Fruit fly (Drosophila melanogaster) whole organism, prepupa: ENCODE data around the gene CG14325.

Source experiments
- Blimp-1 ChIP-seq: fragments of 200-800 bp; sonication (Bioruptor generic); optimal IDR thresholded peaks from 3 replicates; lab custom pipeline; 2017; ENCODE audit warnings: missing biosample characterization, missing genetic modification characterization, mild to moderate bottlenecking, moderate library complexity, missing genetic modification reagents
- CG10631 ChIP-seq: fragments of 200-800 bp; sonication (Bioruptor generic); optimal IDR thresholded peaks from 2 replicates; lab custom pipeline; 2016; ENCODE audit warnings: missing biosample characterization, missing genetic modification characterization
- CG10669 ChIP-seq: fragments of 200-800 bp; sonication (Bioruptor generic); optimal IDR thresholded peaks from 3 replicates; lab custom pipeline; 2018; ENCODE audit warnings: missing biosample characterization, mild to moderate bottlenecking, missing genetic modification characterization, moderate library complexity
- CG16779 ChIP-seq: fragments of 200-800 bp; sonication (Bioruptor generic); optimal IDR thresholded peaks from 3 replicates; lab custom pipeline; 2017; ENCODE audit warnings: missing biosample characterization, mild to moderate bottlenecking, missing genetic modification characterization
- CG31627 ChIP-seq: fragments of 200-800 bp; sonication (Bioruptor generic); optimal IDR thresholded peaks from 3 replicates; lab custom pipeline; 2016; ENCODE audit warnings: missing biosample characterization, missing genetic modification characterization
- CG3919 ChIP-seq: fragments of 200-800 bp; sonication (Bioruptor generic); optimal IDR thresholded peaks from 3 replicates; lab custom pipeline; 2016; ENCODE audit warnings: missing biosample characterization, missing genetic modification characterization
- CG6808 ChIP-seq: fragments of 200-800 bp; sonication (Bioruptor generic); optimal IDR thresholded peaks from 3 replicates; lab custom pipeline; 2017; ENCODE audit warnings: missing biosample characterization, missing genetic modification characterization, mild to moderate bottlenecking, moderate library complexity, missing genetic modification reagents
- CG6854 ChIP-seq: fragments of 200-800 bp; sonication (Bioruptor generic); optimal IDR thresholded peaks from 2 replicates; lab custom pipeline; 2017; ENCODE audit warnings: missing biosample characterization, mild to moderate bottlenecking, missing genetic modification characterization
- CG7368 ChIP-seq: fragments of 200-800 bp; sonication (Bioruptor generic); optimal IDR thresholded peaks from 3 replicates; lab custom pipeline; 2016; ENCODE audit warnings: missing biosample characterization, missing genetic modification characterization
- CG8119 ChIP-seq: fragments of 200-800 bp; sonication (Bioruptor generic); IDR thresholded peaks from 3 replicates; pipeline ENCODE4 v1.3.6; 2022; ENCODE audit warnings: missing biosample characterization, missing genetic modification characterization
- CG8319 ChIP-seq: fragments of 200-800 bp; sonication (Bioruptor generic); optimal IDR thresholded peaks from 3 replicates; lab custom pipeline; 2016; ENCODE audit warnings: missing biosample characterization, missing genetic modification characterization
- CG9139 ChIP-seq: fragments of 200-800 bp; sonication (Bioruptor generic); optimal IDR thresholded peaks from 3 replicates; lab custom pipeline; 2017; ENCODE audit warnings: missing biosample characterization, mild to moderate bottlenecking, missing genetic modification characterization
- Eip78C ChIP-seq: fragments of 200-800 bp; sonication (Bioruptor generic); peaks from one replicate; lab custom pipeline; 2016; ENCODE audit warnings: missing biosample characterization, missing genetic modification characterization
- Eip93F ChIP-seq: fragments of 200-800 bp; sonication (Bioruptor generic); optimal IDR thresholded peaks from 2 replicates; lab custom pipeline; 2016; ENCODE audit warnings: missing biosample characterization, mild to moderate bottlenecking, missing genetic modification characterization
- Ets21C ChIP-seq: fragments of 200-800 bp; sonication (Bioruptor generic); optimal IDR thresholded peaks from 3 replicates; lab custom pipeline; 2016; ENCODE audit warnings: missing biosample characterization, missing genetic modification characterization
- Gug ChIP-seq: fragments of 200-800 bp; sonication (Bioruptor generic); IDR thresholded peaks from 2 replicates; pipeline ENCODE4 v1.3.6; 2022; ENCODE audit warnings: missing biosample characterization, missing genetic modification characterization
- Hr39 ChIP-seq: fragments of 200-800 bp; sonication (Bioruptor generic); optimal IDR thresholded peaks from 2 replicates; lab custom pipeline; 2016; ENCODE audit warnings: missing biosample characterization, missing genetic modification characterization
- Lpt ChIP-seq: fragments of 200-800 bp; sonication (Bioruptor generic); optimal IDR thresholded peaks from 3 replicates; lab custom pipeline; 2016; ENCODE audit warnings: missing biosample characterization, missing genetic modification characterization
- Met ChIP-seq: fragments of 200-800 bp; sonication (Bioruptor generic); optimal IDR thresholded peaks from 3 replicates; lab custom pipeline; 2016; ENCODE audit warnings: missing biosample characterization, missing genetic modification characterization
- OdsH ChIP-seq: fragments of 200-800 bp; sonication (Bioruptor generic); optimal IDR thresholded peaks from 3 replicates; lab custom pipeline; 2016; ENCODE audit warnings: missing biosample characterization, missing genetic modification characterization
- Smox ChIP-seq: fragments of 200-800 bp; sonication (Bioruptor generic); optimal IDR thresholded peaks from 3 replicates; lab custom pipeline; 2016; ENCODE audit warnings: missing biosample characterization, missing genetic modification characterization
- Sox14 ChIP-seq: fragments of 200-800 bp; sonication (Bioruptor generic); optimal IDR thresholded peaks from 3 replicates; lab custom pipeline; 2016; ENCODE audit warnings: missing biosample characterization, missing genetic modification characterization
- Sox15 ChIP-seq: fragments of 200-800 bp; sonication (Bioruptor generic); optimal IDR thresholded peaks from 3 replicates; lab custom pipeline; 2016; ENCODE audit warnings: missing biosample characterization, missing genetic modification characterization
- achi ChIP-seq: fragments of 200-800 bp; sonication (Bioruptor generic); optimal IDR thresholded peaks from 3 replicates; lab custom pipeline; 2016; ENCODE audit warnings: missing biosample characterization, missing genetic modification characterization
- dac ChIP-seq: fragments of 200-800 bp; sonication (Bioruptor generic); optimal IDR thresholded peaks from 2 replicates; lab custom pipeline; 2017; ENCODE audit warnings: missing biosample characterization, mild to moderate bottlenecking, missing genetic modification characterization
- dsx ChIP-seq: fragments of 200-800 bp; optimal IDR thresholded peaks from 3 replicates; lab custom pipeline; 2019; ENCODE audit warnings: missing biosample characterization, mild to moderate bottlenecking, missing genetic modification characterization, moderate library complexity; ENCODE audit not compliant: poor library complexity, severe bottlenecking
- eg ChIP-seq: fragments of 200-800 bp; sonication (Bioruptor generic); IDR thresholded peaks from 3 replicates; pipeline ENCODE4 v1.3.6; 2022; ENCODE audit warnings: missing biosample characterization, missing genetic modification characterization
- esn ChIP-seq: fragments of 200-800 bp; sonication (Bioruptor generic); optimal IDR thresholded peaks from 2 replicates; lab custom pipeline; 2016; ENCODE audit warnings: missing biosample characterization, mild to moderate bottlenecking, missing genetic modification characterization, moderate library complexity
- fd59A ChIP-seq: fragments of 200-800 bp; sonication (Bioruptor generic); optimal IDR thresholded peaks from 2 replicates; lab custom pipeline; 2017; ENCODE audit warnings: missing biosample characterization, mild to moderate bottlenecking, missing genetic modification characterization, missing genetic modification reagents
- fkh ChIP-seq: fragments of 200-800 bp; sonication (Bioruptor generic); optimal IDR thresholded peaks from 3 replicates; lab custom pipeline; 2017; ENCODE audit warnings: missing biosample characterization, mild to moderate bottlenecking, missing genetic modification characterization, moderate library complexity
- salr ChIP-seq, 2 experiments: fragments of 200-800 bp; sonication (Bioruptor generic); optimal IDR thresholded peaks; 3 replicates each; lab custom pipeline; 2016 to 2018; ENCODE audit warnings: missing biosample characterization in 2 of 2, missing genetic modification characterization in 2 of 2, mild to moderate bottlenecking in 1 of 2
- spab ChIP-seq: fragments of 200-800 bp; sonication (Bioruptor generic); optimal IDR thresholded peaks from 2 replicates; lab custom pipeline; 2017; ENCODE audit warnings: missing biosample characterization, mild to moderate bottlenecking, missing genetic modification characterization, missing genetic modification reagents
- svp ChIP-seq: fragments of 200-800 bp; sonication (Bioruptor generic); peaks from one replicate; lab custom pipeline; 2016; ENCODE audit warnings: missing biosample characterization, missing genetic modification characterization
- vri ChIP-seq: fragments of 200-800 bp; sonication (Bioruptor generic); optimal IDR thresholded peaks from 3 replicates; lab custom pipeline; 2016; ENCODE audit warnings: missing biosample characterization, mild to moderate bottlenecking, missing genetic modification characterization

Gene CG14325

dm6 chr3R:17588805-17589204 is 38.1 kb upstream of the CG14325 start:
- no peak for TF ChIP-seq spab (GFP tag; lab: Kevin White, UChicago)
- no peak for TF ChIP-seq Sox15
- no peak for TF ChIP-seq fkh (GFP tag; lab: Kevin White, UChicago)
- no peak for TF ChIP-seq dac (GFP tag; lab: Kevin White, UChicago)
- no peak for TF ChIP-seq CG6808 (GFP tag; lab: Kevin White, UChicago)
- no peak for TF ChIP-seq Hr39 (GFP tag; lab: Kevin White, UChicago)
- TF ChIP-seq Met (GFP tag; lab: Kevin White, UChicago): no peak
- TF ChIP-seq CG8319 (GFP tag; lab: Kevin White, UChicago): no peak
- no peak for TF ChIP-seq CG10669 (GFP tag; lab: Kevin White, UChicago)
- TF ChIP-seq Ets21C (GFP tag; lab: Kevin White, UChicago): no peak
- no peak for TF ChIP-seq OdsH (GFP tag; lab: Kevin White, UChicago)
- no peak for TF ChIP-seq CG8119 (GFP tag; lab: Robert Waterston, UW)
- TF ChIP-seq Eip93F (GFP tag; lab: Kevin White, UChicago): no peak
- no peak for TF ChIP-seq CG6854 (GFP tag; lab: Kevin White, UChicago)
- TF ChIP-seq esn (GFP tag; lab: Kevin White, UChicago): no peak
- TF ChIP-seq CG9139 (GFP tag; lab: Kevin White, UChicago): no peak
- TF ChIP-seq achi: no peak
- TF ChIP-seq CG7368 (GFP tag; lab: Kevin White, UChicago): no peak
- no peak for TF ChIP-seq CG3919 (GFP tag; lab: Kevin White, UChicago)

- TF ChIP-seq Sox15 (no peak), svp (GFP tag; lab: Kevin White, UChicago) (peak; percentile 60)
- TF ChIP-seq, all 60 proteins: peak for 1
Observed at dm6 chr3R:17591831-17592230, 35.1 kb upstream of the CG14325 start.

dm6 chr3R:17593470-17593869 is 33.5 kb upstream of the CG14325 start:
- TF ChIP-seq Blimp-1 (GFP tag; lab: Kevin White, UChicago): no peak
- TF ChIP-seq fd59A: no peak
- no peak for TF ChIP-seq Smox
- TF ChIP-seq Sox14 (GFP tag; lab: Kevin White, UChicago): no peak
- no peak for TF ChIP-seq eg (GFP tag; lab: Robert Waterston, UW)
- no peak for TF ChIP-seq Met (GFP tag; lab: Kevin White, UChicago)

- TF ChIP-seq Met (GFP tag; lab: Kevin White, UChicago) (no peak), Sox15 (no peak), salr (GFP tag; optimal IDR thresholded peaks at IDR 0.05; lab: Kevin White, UChicago) (no peak), esn (GFP tag; lab: Kevin White, UChicago) (no peak), fd59A (no peak), Gug (GFP tag; lab: Robert Waterston, UW) (no peak), CG10669 (GFP tag; lab: Kevin White, UChicago) (no peak), Eip78C (GFP tag; lab: Kevin White, UChicago) (no peak), fkh (GFP tag; lab: Kevin White, UChicago) (no peak), CG7368 (GFP tag; lab: Kevin White, UChicago) (no peak), CG8119 (GFP tag; lab: Robert Waterston, UW) (no peak), dsx (GFP tag; lab: Kevin White, UChicago) (no peak), CG31627 (GFP tag; lab: Kevin White, UChicago) (no peak), vri (no peak), Lpt (GFP tag; lab: Kevin White, UChicago) (no peak), Hr39 (GFP tag; lab: Kevin White, UChicago) (no peak), achi (no peak)
- TF ChIP-seq, all 60 proteins: peak for 0
Observed at dm6 chr3R:17594086-17594485, 32.8 kb upstream of the CG14325 start, which contains the start of gene Sgs5bis. Gene Sgs5bis, plus strand, starts transcription at chr3R:17594386.

dm6 chr3R:17595084-17595483 is 31.8 kb upstream of the CG14325 start, which contains the start of gene Sgs5:
Gene Sgs5, plus strand, starts transcription at chr3R:17595362.
- TF ChIP-seq vri (peak; percentile 21), CG10631 (GFP tag; lab: Kevin White, UChicago) (no peak), CG16779 (tag; lab: Kevin White, UChicago) (no peak), Eip93F (GFP tag; lab: Kevin White, UChicago) (no peak)
- TF ChIP-seq, all 60 proteins: peak for 1
